Worm (Caenorhabditis elegans) whole organism, L3 larva: ENCODE measurements around the gene clx-1.

ENCODE experiments used
- ama-1 ChIP-seq: fragments of 150-350 bp; optimal IDR thresholded peaks from 2 replicates; lab custom pipeline; 2018
- ceh-16 ChIP-seq: sonication (generic microtip); optimal IDR thresholded peaks from 2 replicates; lab custom pipeline; 2017; ENCODE audit warnings: missing biosample characterization, missing genetic modification characterization
- ceh-28 ChIP-seq: fragments of 150-350 bp; optimal IDR thresholded peaks from 2 replicates; lab custom pipeline; 2014; ENCODE audit warnings: missing biosample characterization, missing genetic modification reagents, missing genetic modification characterization
- ceh-82 ChIP-seq: fragments of 150-350 bp; optimal IDR thresholded peaks from 2 replicates; lab custom pipeline; 2014; ENCODE audit warnings: missing biosample characterization, missing genetic modification characterization
- ceh-9 ChIP-seq: sonication (generic microtip); optimal IDR thresholded peaks from 2 replicates; lab custom pipeline; 2018; ENCODE audit warnings: missing biosample characterization, missing genetic modification characterization
- daf-12 ChIP-seq: fragments of 150-350 bp; optimal IDR thresholded peaks from 2 replicates; lab custom pipeline; 2014; ENCODE audit warnings: missing biosample characterization, missing genetic modification reagents, missing genetic modification characterization
- egl-27 ChIP-seq: sonication (generic microtip); optimal IDR thresholded peaks from 4 replicates; lab custom pipeline; 2017; ENCODE audit warnings: missing biosample characterization, missing genetic modification reagents, missing genetic modification characterization
- egl-5 ChIP-seq: fragments of 150-350 bp; optimal IDR thresholded peaks from 2 replicates; lab custom pipeline; 2017; ENCODE audit warnings: missing biosample characterization, missing genetic modification reagents, missing genetic modification characterization, inconsistent platforms
- elt-1 ChIP-seq: fragments of 150-350 bp; optimal IDR thresholded peaks from 2 replicates; lab custom pipeline; 2014; ENCODE audit warnings: missing biosample characterization, missing genetic modification characterization
- elt-2 ChIP-seq: sonication (generic microtip); optimal IDR thresholded peaks from 2 replicates; lab custom pipeline; 2016; ENCODE audit warnings: missing genetic modification reagents, mild to moderate bottlenecking, missing genetic modification characterization, missing compliant biosample characterization
- elt-3 ChIP-seq, 3 experiments: fragments of 150-350 bp in 1 of 3; sonication (generic microtip) in 2 of 3; optimal IDR thresholded peaks; 2 replicates in 2 of 3; 4 replicates in 1 of 3; lab custom pipeline; 2014 to 2017; ENCODE audit warnings: missing biosample characterization in 3 of 3, missing genetic modification characterization in 3 of 3
- eor-1 ChIP-seq, 2 experiments: fragments of 150-350 bp; optimal IDR thresholded peaks; 2 replicates each; lab custom pipeline; 2014 to 2018; ENCODE audit warnings: missing biosample characterization in 2 of 2, missing genetic modification characterization in 2 of 2
- fkh-2 ChIP-seq: fragments of 150-350 bp; optimal IDR thresholded peaks from 2 replicates; lab custom pipeline; 2014; ENCODE audit warnings: missing biosample characterization, missing genetic modification reagents, missing genetic modification characterization
- fos-1 ChIP-seq: fragments of 150-350 bp; optimal IDR thresholded peaks from 2 replicates; lab custom pipeline; 2014; ENCODE audit warnings: missing biosample characterization, missing genetic modification characterization
- hmg-11 ChIP-seq: sonication (generic microtip); optimal IDR thresholded peaks from 2 replicates; lab custom pipeline; 2016; ENCODE audit warnings: missing genetic modification characterization, missing compliant biosample characterization
- jun-1 ChIP-seq: fragments of 150-350 bp; optimal IDR thresholded peaks from 2 replicates; lab custom pipeline; 2014; ENCODE audit warnings: missing biosample characterization, missing genetic modification reagents, missing genetic modification characterization
- lin-15B ChIP-seq: fragments of 150-350 bp; optimal IDR thresholded peaks from 2 replicates; lab custom pipeline; 2014; ENCODE audit warnings: missing biosample characterization, missing genetic modification characterization
- lin-39 ChIP-seq: fragments of 150-350 bp; optimal IDR thresholded peaks from 2 replicates; lab custom pipeline; 2018; ENCODE audit warnings: missing biosample characterization, missing genetic modification reagents, missing genetic modification characterization
- lsy-12 ChIP-seq: sonication (generic microtip); optimal IDR thresholded peaks from 2 replicates; lab custom pipeline; 2016; ENCODE audit warnings: mild to moderate bottlenecking, missing genetic modification characterization, missing compliant biosample characterization
- nfya-1 ChIP-seq: sonication (generic microtip); optimal IDR thresholded peaks from 2 replicates; lab custom pipeline; 2017; ENCODE audit warnings: missing genetic modification characterization, mild to moderate bottlenecking, missing compliant biosample characterization, antibody characterized with exemption, moderate library complexity; ENCODE audit not compliant: insufficient read depth
- nhr-11 ChIP-seq: fragments of 150-350 bp; optimal IDR thresholded peaks from 2 replicates; lab custom pipeline; 2014; ENCODE audit warnings: missing biosample characterization, missing genetic modification characterization
- nhr-12 ChIP-seq: fragments of 150-350 bp; optimal IDR thresholded peaks from 2 replicates; lab custom pipeline; 2014; ENCODE audit warnings: missing biosample characterization, missing genetic modification characterization
- nhr-23 ChIP-seq: fragments of 150-350 bp; optimal IDR thresholded peaks from 2 replicates; lab custom pipeline; 2014; ENCODE audit warnings: missing biosample characterization, missing genetic modification reagents, missing genetic modification characterization
- nhr-28 ChIP-seq: fragments of 150-350 bp; optimal IDR thresholded peaks from 2 replicates; lab custom pipeline; 2014; ENCODE audit warnings: missing biosample characterization, missing genetic modification characterization
- nhr-43 ChIP-seq: sonication (generic microtip); optimal IDR thresholded peaks from 2 replicates; lab custom pipeline; 2016; ENCODE audit warnings: mild to moderate bottlenecking, missing genetic modification characterization, missing compliant biosample characterization; ENCODE audit not compliant: poor library complexity, severe bottlenecking
- nhr-67 ChIP-seq: fragments of 150-350 bp; optimal IDR thresholded peaks from 2 replicates; lab custom pipeline; 2014; ENCODE audit warnings: missing biosample characterization, missing genetic modification characterization
- nhr-77 ChIP-seq: fragments of 150-350 bp; optimal IDR thresholded peaks from 2 replicates; lab custom pipeline; 2014; ENCODE audit warnings: missing biosample characterization, missing genetic modification characterization
- pha-4 ChIP-seq: fragments of 150-350 bp; optimal IDR thresholded peaks from 2 replicates; lab custom pipeline; 2014; ENCODE audit warnings: missing biosample characterization, missing genetic modification reagents, missing genetic modification characterization
- pqm-1 ChIP-seq: fragments of 150-350 bp; optimal IDR thresholded peaks from 2 replicates; lab custom pipeline; 2017; ENCODE audit warnings: missing biosample characterization, missing genetic modification characterization, inconsistent platforms
- skn-1 ChIP-seq: fragments of 150-350 bp; optimal IDR thresholded peaks from 2 replicates; lab custom pipeline; 2014; ENCODE audit warnings: missing biosample characterization, missing genetic modification characterization
- snpc-4 ChIP-seq: fragments of 150-350 bp; optimal IDR thresholded peaks from 2 replicates; lab custom pipeline; 2014; ENCODE audit warnings: missing biosample characterization, missing genetic modification characterization
- tbx-2 ChIP-seq: sonication (generic microtip); optimal IDR thresholded peaks from 2 replicates; lab custom pipeline; 2016; ENCODE audit warnings: mild to moderate bottlenecking, missing genetic modification characterization, missing compliant biosample characterization
- unc-39 ChIP-seq: sonication (generic microtip); optimal IDR thresholded peaks from 4 replicates; lab custom pipeline; 2017; ENCODE audit warnings: missing biosample characterization, missing genetic modification characterization
- zag-1 ChIP-seq: fragments of 150-350 bp; optimal IDR thresholded peaks from 2 replicates; lab custom pipeline; 2014; ENCODE audit warnings: missing biosample characterization, missing genetic modification characterization
- ztf-11 ChIP-seq: fragments of 150-350 bp; optimal IDR thresholded peaks from 2 replicates; lab custom pipeline; 2014; ENCODE audit warnings: missing biosample characterization, missing genetic modification characterization
- ztf-4 ChIP-seq: fragments of 150-350 bp; optimal IDR thresholded peaks from 2 replicates; lab custom pipeline; 2014; ENCODE audit warnings: missing biosample characterization, missing genetic modification characterization

Gene clx-1

ce11 chrIV:7734619-7735018 lies at the start of gene clx-1:
TSS of gene clx-1 (plus strand) at chrIV:7734648.
- no peak for TF ChIP-seq ztf-11 (tag; lab: Kevin White, UChicago)
- no peak for TF ChIP-seq jun-1 (tag; lab: Kevin White, UChicago)
- no peak for TF ChIP-seq elt-1 (tag; lab: Kevin White, UChicago)
- no peak for TF ChIP-seq daf-12 (tag; lab: Kevin White, UChicago)
- TF ChIP-seq nhr-12, result no peak
- no peak for TF ChIP-seq nhr-77 (tag; lab: Kevin White, UChicago)
- TF ChIP-seq skn-1 (tag; lab: Kevin White, UChicago), result no peak
- no peak for TF ChIP-seq nhr-11
- no peak for TF ChIP-seq nhr-43
- no peak for TF ChIP-seq ceh-16 (tag; lab: Kevin White, UChicago)
- TF ChIP-seq lin-39 (tag; lab: Kevin White, UChicago), result no peak
- no peak for TF ChIP-seq tbx-2 (tag; lab: Kevin White, UChicago)
- TF ChIP-seq lin-15B, result no peak
- TF ChIP-seq pqm-1, result no peak
- TF ChIP-seq unc-39, result no peak
- TF ChIP-seq ceh-28 (tag; lab: Kevin White, UChicago), result no peak
- no peak for TF ChIP-seq ama-1 (lab: Kevin White, UChicago)

ce11 chrIV:7689326-7689725 lies 45.1 kb upstream of the clx-1 start:
- no peak for TF ChIP-seq snpc-4 (tag; lab: Kevin White, UChicago)
- TF ChIP-seq zag-1 (tag; lab: Kevin White, UChicago), result no peak
- TF ChIP-seq nhr-28 (tag; lab: Kevin White, UChicago), result no peak
- peak; percentile 23 for TF ChIP-seq pqm-1
- peak; percentile 85 for TF ChIP-seq elt-2 (tag; lab: Kevin White, UChicago)
- no peak for TF ChIP-seq egl-5 (tag; lab: Kevin White, UChicago)

- TF ChIP-seq elt-1 (tag; lab: Kevin White, UChicago), result no peak
- no peak for TF ChIP-seq nhr-12
- no peak for TF ChIP-seq hmg-11 (tag; lab: Kevin White, UChicago)
- TF ChIP-seq zag-1 (tag; lab: Kevin White, UChicago), result no peak
- no peak for TF ChIP-seq egl-27 (tag; lab: Kevin White, UChicago)
- no peak for TF ChIP-seq nfya-1
- TF ChIP-seq nhr-43, result no peak
- no peak for TF ChIP-seq fos-1 (tag; lab: Kevin White, UChicago)
- no peak for TF ChIP-seq pha-4
- TF ChIP-seq tbx-2 (tag; lab: Kevin White, UChicago), result no peak
- TF ChIP-seq elt-2 (tag; lab: Kevin White, UChicago), result no peak
- TF ChIP-seq eor-1 (tag; optimal IDR thresholded peaks at IDR 0.05; lab: Kevin White, UChicago), result no peak
- no peak for TF ChIP-seq lsy-12 (tag; lab: Kevin White, UChicago)
- TF ChIP-seq elt-3 (tag; optimal IDR thresholded peaks at IDR 0.05; lab: Kevin White, UChicago), result no peak
- no peak for TF ChIP-seq snpc-4 (tag; lab: Kevin White, UChicago)
- TF ChIP-seq ama-1 (lab: Kevin White, UChicago), result no peak
- no peak for TF ChIP-seq nhr-28 (tag; lab: Kevin White, UChicago)
- TF ChIP-seq pqm-1, result no peak
- TF ChIP-seq nhr-77 (tag; lab: Kevin White, UChicago), result no peak
- TF ChIP-seq ceh-16 (tag; lab: Kevin White, UChicago), result no peak
Observed at ce11 chrIV:7692451-7692850, 42.0 kb upstream of the clx-1 start.

ce11 chrIV:7698320-7698719 lies 36.1 kb upstream of the clx-1 start, which contains the start of gene flp-13:
TSS of gene flp-13 (minus strand) at chrIV:7698420.
- TF ChIP-seq nhr-23 (tag; lab: Kevin White, UChicago), result no peak
- no peak for TF ChIP-seq egl-27 (tag; lab: Kevin White, UChicago)
- TF ChIP-seq ceh-9 (tag; lab: Kevin White, UChicago), result no peak
- TF ChIP-seq elt-1 (tag; lab: Kevin White, UChicago), result no peak
- TF ChIP-seq fkh-2, result no peak
- TF ChIP-seq ztf-4 (tag; lab: Kevin White, UChicago), result no peak
- TF ChIP-seq nfya-1, result no peak

ce11 chrIV:7706805-7707204 lies 27.6 kb upstream of the clx-1 start, which contains the start of gene F33D4.4:
TSS of gene F33D4.4 (minus strand) at chrIV:7706905.
- no peak for TF ChIP-seq lin-15B
- no peak for TF ChIP-seq ceh-28 (tag; lab: Kevin White, UChicago)
- TF ChIP-seq eor-1 (tag; optimal IDR thresholded peaks at IDR 0.05; lab: Kevin White, UChicago), result no peak
- TF ChIP-seq ceh-82 (tag; lab: Kevin White, UChicago), result no peak
- TF ChIP-seq pqm-1, result no peak
- no peak for TF ChIP-seq pha-4
- TF ChIP-seq nhr-67 (tag; lab: Kevin White, UChicago), result no peak
- no peak for TF ChIP-seq ceh-16 (tag; lab: Kevin White, UChicago)
- no peak for TF ChIP-seq nhr-28 (tag; lab: Kevin White, UChicago)
